Fruit fly (Drosophila melanogaster) whole organism, adult: ENCODE measurements around the gene Ucp4B.

Experiments
- CG11617 ChIP-seq: fragments of 200-800 bp; sonication (Bioruptor generic); optimal IDR thresholded peaks from 2 replicates; lab custom pipeline; 2017; ENCODE audit warnings: mild to moderate bottlenecking, missing biosample characterization, missing genetic modification reagents, missing genetic modification characterization
- CG12768 ChIP-seq: fragments of 200-800 bp; sonication (Bioruptor generic); optimal IDR thresholded peaks from 2 replicates; lab custom pipeline; 2017; ENCODE audit warnings: missing biosample characterization, missing genetic modification characterization, mild to moderate bottlenecking, moderate library complexity, missing genetic modification reagents
- CG1620 ChIP-seq: fragments of 200-800 bp; sonication (Bioruptor generic); optimal IDR thresholded peaks from 2 replicates; lab custom pipeline; 2016; ENCODE audit warnings: missing biosample characterization, missing genetic modification characterization
- CG7045 ChIP-seq: fragments of 200-800 bp; sonication (Bioruptor generic); optimal IDR thresholded peaks from 2 replicates; lab custom pipeline; 2017; ENCODE audit warnings: missing biosample characterization, mild to moderate bottlenecking, missing genetic modification characterization
- Clk ChIP-seq: fragments of 200-800 bp; sonication (Bioruptor generic); optimal IDR thresholded peaks from 2 replicates; lab custom pipeline; 2017; ENCODE audit warnings: missing biosample characterization, missing genetic modification characterization
- kay ChIP-seq: fragments of 200-800 bp; sonication (Bioruptor generic); peaks from one replicate; lab custom pipeline; 2016; ENCODE audit warnings: missing biosample characterization, missing genetic modification characterization, borderline replicate concordance
- ovo ChIP-seq: fragments of 200-800 bp; sonication (Bioruptor generic); optimal IDR thresholded peaks from 2 replicates; lab custom pipeline; 2016; ENCODE audit warnings: missing biosample characterization, missing genetic modification characterization

DNA sequence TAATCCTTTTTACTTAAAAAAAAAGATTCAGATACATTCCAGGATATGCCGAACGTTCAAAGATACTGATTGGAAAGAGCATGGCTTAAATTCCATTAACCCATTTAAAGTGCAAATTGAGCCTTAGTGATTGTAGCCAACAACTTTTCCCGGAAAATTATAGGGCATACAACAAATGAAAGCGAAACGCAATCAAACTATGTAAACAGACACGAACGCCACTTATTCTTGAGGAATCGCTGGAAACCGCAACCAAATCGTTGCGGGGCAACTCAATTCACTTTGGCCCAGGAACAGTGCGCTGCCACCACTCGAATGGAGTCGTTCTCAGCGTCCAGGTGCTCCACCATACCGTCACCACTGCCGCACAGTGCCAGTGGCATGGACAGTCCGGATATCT is 50.9 kb downstream of the Ucp4B start, which contains the start of gene CG13996:
- TF ChIP-seq kay (no peak), Clk (GFP tag; lab: Kevin White, UChicago) (no peak), CG1620 (GFP tag; lab: Kevin White, UChicago) (no peak), CG11617 (GFP tag; lab: Kevin White, UChicago) (no peak), CG7045 (no peak), ovo (GFP tag; lab: Kevin White, UChicago) (no peak), CG12768 (GFP tag; lab: Kevin White, UChicago) (no peak)
